Worm (Caenorhabditis elegans) whole organism, L2 larva: ENCODE data around the gene M153.3.
A peak's percentile ranks its signal among the peaks of the same experiment; 100 is the strongest.

Experiments
- F13H6.1 ChIP-seq: sonication (generic microtip); optimal IDR thresholded peaks from 2 replicates; lab custom pipeline; 2016; ENCODE audit warnings: missing genetic modification characterization, missing compliant biosample characterization
- R02D3.7 ChIP-seq: fragments of 150-350 bp; optimal IDR thresholded peaks from 2 replicates; lab custom pipeline; 2014; ENCODE audit warnings: missing biosample characterization, missing genetic modification characterization
- ZK546.5 ChIP-seq: sonication (generic microtip); optimal IDR thresholded peaks from 2 replicates; lab custom pipeline; 2017; ENCODE audit warnings: missing biosample characterization, missing genetic modification characterization
- ama-1 ChIP-seq: fragments of 150-350 bp; optimal IDR thresholded peaks from 2 replicates; lab custom pipeline; 2018; ENCODE audit warnings: inconsistent platforms
- ceh-16 ChIP-seq: fragments of 150-350 bp; optimal IDR thresholded peaks from 2 replicates; lab custom pipeline; 2014; ENCODE audit warnings: missing biosample characterization, missing genetic modification characterization
- ceh-82 ChIP-seq: fragments of 150-350 bp; optimal IDR thresholded peaks from 2 replicates; lab custom pipeline; 2014; ENCODE audit warnings: missing biosample characterization, missing genetic modification characterization
- crh-2 ChIP-seq: sonication (generic microtip); optimal IDR thresholded peaks from 2 replicates; lab custom pipeline; 2017; ENCODE audit warnings: missing biosample characterization, missing genetic modification characterization
- dmd-4 ChIP-seq: sonication (generic microtip); optimal IDR thresholded peaks from 2 replicates; lab custom pipeline; 2017; ENCODE audit warnings: missing biosample characterization, missing genetic modification characterization
- egl-27 ChIP-seq: sonication (generic microtip); optimal IDR thresholded peaks from 3 replicates; lab custom pipeline; 2017; ENCODE audit warnings: missing biosample characterization, missing genetic modification reagents, missing genetic modification characterization
- elt-1 ChIP-seq: fragments of 150-350 bp; optimal IDR thresholded peaks from 2 replicates; lab custom pipeline; 2014; ENCODE audit warnings: missing biosample characterization, missing genetic modification characterization
- elt-3 ChIP-seq: sonication (generic microtip); optimal IDR thresholded peaks from 2 replicates; lab custom pipeline; 2017; ENCODE audit warnings: missing biosample characterization, missing genetic modification characterization
- fos-1 ChIP-seq: fragments of 150-350 bp; optimal IDR thresholded peaks from 2 replicates; lab custom pipeline; 2014; ENCODE audit warnings: missing biosample characterization, missing genetic modification characterization
- gmeb-1 ChIP-seq: fragments of 150-350 bp; optimal IDR thresholded peaks from 2 replicates; lab custom pipeline; 2014; ENCODE audit warnings: missing biosample characterization, missing genetic modification characterization
- lin-11 ChIP-seq: fragments of 150-350 bp; sonication (generic microtip); optimal IDR thresholded peaks from 2 replicates; lab custom pipeline; 2014; ENCODE audit warnings: missing biosample characterization, missing genetic modification characterization, inconsistent platforms, mixed read lengths
- mab-5 ChIP-seq: fragments of 150-350 bp; optimal IDR thresholded peaks from 2 replicates; lab custom pipeline; 2014; ENCODE audit warnings: missing biosample characterization, missing genetic modification characterization
- mbf-1 ChIP-seq: sonication (generic microtip); optimal IDR thresholded peaks from 2 replicates; lab custom pipeline; 2017; ENCODE audit warnings: missing biosample characterization, missing genetic modification characterization
- mdl-1 ChIP-seq, 2 experiments: fragments of 150-350 bp in 1 of 2; sonication (generic microtip) in 1 of 2; optimal IDR thresholded peaks; 2 replicates each; lab custom pipeline; 2017; ENCODE audit warnings: missing biosample characterization in 2 of 2, missing genetic modification characterization in 2 of 2
- nhr-11 ChIP-seq: fragments of 150-350 bp; optimal IDR thresholded peaks from 2 replicates; lab custom pipeline; 2014; ENCODE audit warnings: missing biosample characterization, missing genetic modification characterization
- nhr-129 ChIP-seq: fragments of 150-350 bp; optimal IDR thresholded peaks from 2 replicates; lab custom pipeline; 2014; ENCODE audit warnings: missing biosample characterization, missing genetic modification characterization
- nhr-21 ChIP-seq: fragments of 150-350 bp; optimal IDR thresholded peaks from 2 replicates; lab custom pipeline; 2014; ENCODE audit warnings: missing biosample characterization, missing genetic modification characterization
- nhr-23 ChIP-seq: fragments of 150-350 bp; optimal IDR thresholded peaks from 2 replicates; lab custom pipeline; 2014; ENCODE audit warnings: missing biosample characterization, missing genetic modification reagents, missing genetic modification characterization
- sem-4 ChIP-seq: fragments of 150-350 bp; optimal IDR thresholded peaks from 2 replicates; lab custom pipeline; 2014; ENCODE audit warnings: missing biosample characterization, missing genetic modification reagents, missing genetic modification characterization
- skn-1 ChIP-seq: sonication (generic microtip); optimal IDR thresholded peaks from 2 replicates; lab custom pipeline; 2017; ENCODE audit warnings: missing biosample characterization, missing genetic modification characterization
- sma-9 ChIP-seq, 2 experiments: fragments of 150-350 bp in 1 of 2; sonication (generic microtip) in 1 of 2; optimal IDR thresholded peaks; 2 replicates each; lab custom pipeline; 2014 to 2016; ENCODE audit warnings: missing genetic modification characterization in 2 of 2, mild to moderate bottlenecking in 1 of 2, missing biosample characterization in 1 of 2, missing compliant biosample characterization in 1 of 2, missing genetic modification reagents in 1 of 2, moderate library complexity in 1 of 2
- unc-55 ChIP-seq: fragments of 150-350 bp; sonication (generic microtip); optimal IDR thresholded peaks from 3 replicates; lab custom pipeline; 2014; ENCODE audit warnings: missing biosample characterization, missing genetic modification reagents, missing genetic modification characterization
- unc-62 ChIP-seq: fragments of 150-350 bp; optimal IDR thresholded peaks from 2 replicates; lab custom pipeline; 2014; ENCODE audit warnings: missing biosample characterization, missing genetic modification reagents, missing genetic modification characterization
- ztf-1 ChIP-seq: fragments of 200-800 bp; sonication (Bioruptor generic); conservative IDR thresholded peaks from 2 replicates; pipeline ENCODE4 v1.3.6; 2022; ENCODE audit warnings: missing genetic modification characterization, missing compliant biosample characterization
- ztf-11 ChIP-seq: sonication (generic microtip); optimal IDR thresholded peaks from 2 replicates; lab custom pipeline; 2017; ENCODE audit warnings: missing biosample characterization, missing genetic modification characterization
- ztf-4 ChIP-seq: fragments of 150-350 bp; optimal IDR thresholded peaks from 2 replicates; lab custom pipeline; 2014; ENCODE audit warnings: missing biosample characterization, missing genetic modification characterization

M153.3 gene

DNA sequence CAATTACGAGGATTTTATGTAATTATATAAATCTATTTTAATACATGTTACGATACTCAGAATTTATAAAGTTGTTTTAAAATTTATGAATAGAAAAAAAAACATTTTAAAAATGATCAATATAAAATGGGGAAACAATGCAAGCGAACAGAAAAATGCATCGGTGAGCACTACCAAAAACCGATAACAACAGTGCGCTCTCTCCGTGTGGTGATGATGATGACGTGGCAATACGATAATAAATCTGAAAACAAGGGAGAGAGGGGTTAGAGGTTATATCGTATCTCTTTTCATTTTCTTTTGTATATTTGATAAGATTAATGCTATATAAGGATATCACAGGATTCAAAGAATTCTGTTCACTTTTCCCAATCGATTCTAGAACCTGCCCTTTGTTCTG, 3.2 kb downstream of the M153.3 start:
- TF ChIP-seq elt-1 (tag; lab: Kevin White, UChicago) (no peak), skn-1 (no peak), unc-55 (GFP tag; lab: Kevin White, UChicago) (no peak), ama-1 (lab: Kevin White, UChicago) (no peak), fos-1 (tag; lab: Kevin White, UChicago) (peak; percentile 7), ztf-4 (tag; lab: Kevin White, UChicago) (no peak), ztf-1 (GFP tag; lab: Robert Waterston, UW) (no peak), elt-3 (tag; lab: Kevin White, UChicago) (no peak), nhr-11 (tag; lab: Kevin White, UChicago) (no peak), unc-62 (GFP tag; lab: Kevin White, UChicago) (no peak), R02D3.7 (tag; lab: Kevin White, UChicago) (no peak), mab-5 (tag; lab: Kevin White, UChicago) (no peak), nhr-129 (tag; lab: Kevin White, UChicago) (no peak), dmd-4 (tag; lab: Kevin White, UChicago) (no peak), mdl-1 (tag; optimal IDR thresholded peaks at IDR 0.05; lab: Kevin White, UChicago) (no peak), sem-4 (tag; lab: Kevin White, UChicago) (no peak), crh-2 (tag; lab: Kevin White, UChicago) (peak; percentile 87)

DNA sequence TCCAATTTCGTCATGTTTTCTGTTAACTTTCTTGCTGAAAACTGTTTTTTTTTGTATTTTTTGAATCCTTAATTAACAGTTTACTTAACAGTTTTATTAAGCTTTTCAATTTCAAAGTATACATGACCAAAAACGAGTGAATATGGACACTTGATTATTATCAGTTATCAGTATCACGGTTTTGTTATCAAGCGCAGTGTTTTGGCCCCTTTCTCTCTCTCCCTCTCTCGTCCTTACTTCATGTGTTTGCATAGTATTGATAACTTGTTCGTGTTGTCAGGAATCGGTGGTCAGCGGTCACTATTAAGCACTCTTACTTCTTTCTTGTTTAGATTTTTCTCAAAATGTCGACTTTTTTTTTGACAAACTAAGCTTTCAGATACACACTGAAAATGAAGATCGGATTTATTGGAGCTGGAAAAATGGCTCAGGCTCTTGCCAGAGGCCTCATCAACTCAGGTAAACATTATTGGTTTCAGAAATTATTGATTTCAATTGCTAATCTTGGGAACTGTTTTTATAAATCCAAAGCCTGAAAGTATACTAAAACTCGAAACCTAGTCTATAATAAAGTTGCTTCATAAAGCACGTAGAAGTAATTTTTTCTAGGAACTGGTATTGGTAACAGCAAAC, 3.9 kb downstream of the M153.3 start, which contains the start of gene pycr-1:
pycr-1 (plus strand) TSS at position 380 of the 633 bp plus-strand sequence.
- peak; percentile 54 for TF ChIP-seq sma-9 (GFP tag; optimal IDR thresholded peaks at IDR 0.05; lab: Kevin White, UChicago)
- no peak for TF ChIP-seq sma-9 (tag; optimal IDR thresholded peaks at IDR 0.05; lab: Kevin White, UChicago)
- peak; percentile 3 for TF ChIP-seq F13H6.1 (tag; lab: Kevin White, UChicago)
- peak; percentile 19 for TF ChIP-seq gmeb-1
- TF ChIP-seq elt-1 (tag; lab: Kevin White, UChicago) = no peak
- peak; percentile 52 for TF ChIP-seq fos-1 (tag; lab: Kevin White, UChicago)

DNA sequence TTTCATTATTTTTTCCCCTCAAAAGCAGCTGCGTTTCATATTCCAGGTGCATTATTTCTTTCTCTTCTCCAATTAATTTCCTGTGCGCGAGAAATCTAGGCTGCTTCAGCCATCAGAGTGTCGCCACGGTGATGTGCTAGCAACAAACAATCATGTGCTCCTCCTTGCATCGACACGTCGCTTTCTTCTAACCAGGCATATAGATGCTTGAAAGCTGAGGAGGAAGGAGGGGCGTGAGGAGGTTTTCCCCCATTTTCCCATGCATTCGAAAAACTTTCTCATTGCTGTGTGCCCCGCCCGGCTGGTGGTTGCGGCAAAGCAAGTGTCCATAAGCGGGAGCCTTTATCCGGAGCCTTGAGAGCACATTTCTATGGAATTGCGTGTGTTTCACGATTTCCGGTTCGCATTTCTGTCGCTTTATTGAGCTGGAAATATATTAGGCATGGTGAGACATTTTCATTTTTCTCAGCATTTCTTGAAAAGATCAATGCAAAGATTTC, 7.0 kb downstream of the M153.3 start, which contains the start of gene znf-474:
znf-474 (plus strand) TSS at position 287 of the 500 bp plus-strand sequence.
- TF ChIP-seq ama-1 (lab: Kevin White, UChicago) = no peak
- TF ChIP-seq lin-11 (tag; lab: Kevin White, UChicago) = peak; percentile 15

DNA sequence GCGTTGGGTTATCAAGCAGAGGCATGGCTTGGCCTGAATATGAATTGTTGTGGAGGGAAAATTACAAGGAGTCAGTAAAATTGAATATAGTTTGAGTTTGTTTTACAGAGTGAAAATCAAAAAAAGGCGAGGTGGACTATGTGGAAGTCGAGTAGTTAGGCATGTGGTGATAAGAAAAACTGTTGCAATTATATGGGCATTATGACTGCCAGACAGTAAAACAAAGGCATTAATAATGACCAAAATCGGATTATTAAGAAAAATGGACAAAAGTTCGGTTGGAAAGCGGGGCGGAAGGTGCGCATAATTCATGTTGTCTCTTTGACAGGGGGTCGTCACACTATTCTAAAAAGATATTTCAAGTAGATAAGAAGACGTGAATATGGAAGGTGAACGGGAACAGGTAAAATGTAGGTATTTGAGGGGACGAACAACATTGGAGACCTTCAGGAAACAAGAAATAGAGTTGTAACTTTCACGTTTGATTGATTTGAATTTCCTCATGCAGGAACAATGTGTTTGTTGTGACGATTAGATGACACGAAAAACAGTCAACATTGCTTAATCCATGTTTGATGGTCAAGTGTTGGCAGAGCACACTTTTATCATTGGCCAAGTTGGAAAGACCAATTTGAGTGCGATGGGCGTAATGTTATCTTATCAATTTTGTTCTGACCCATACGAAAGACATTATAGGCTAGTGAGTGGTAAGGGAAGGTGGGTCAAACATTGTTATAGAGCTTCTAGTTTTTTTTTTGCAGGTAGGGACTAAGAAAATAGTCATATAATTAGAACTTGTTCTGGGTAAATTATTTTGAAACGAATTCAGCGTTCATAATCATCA, 11.6 kb downstream of the M153.3 start, which contains the start of gene mfsd-11:
mfsd-11 (minus strand) TSS at position 51 of the 844 bp plus-strand sequence.
- TF ChIP-seq fos-1 (tag; lab: Kevin White, UChicago) (peak; percentile 36), ceh-16 (tag; lab: Kevin White, UChicago) (peak; percentile 81), nhr-23 (tag; lab: Kevin White, UChicago) (no peak)

DNA sequence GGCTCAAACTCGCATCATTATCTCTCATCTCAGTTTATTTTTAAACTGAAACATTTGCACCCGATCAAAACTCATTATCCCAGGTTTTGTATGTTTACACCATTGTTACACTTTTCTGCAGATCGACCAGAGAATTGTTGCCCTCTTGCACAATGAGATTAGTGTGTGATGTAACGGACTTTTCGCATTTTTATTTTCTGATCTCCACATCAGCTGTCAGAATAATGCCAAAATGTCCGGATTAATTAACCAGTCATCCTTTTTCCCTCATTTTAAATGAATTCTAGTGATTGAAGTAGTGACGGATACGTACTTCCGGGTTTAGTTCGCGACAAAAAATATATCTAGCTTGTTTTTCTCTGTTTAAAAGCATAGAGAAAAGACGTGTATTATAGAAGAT, 16.0 kb downstream of the M153.3 start:
- TF ChIP-seq sma-9 (GFP tag; optimal IDR thresholded peaks at IDR 0.05; lab: Kevin White, UChicago) = peak; percentile 4
- no peak for TF ChIP-seq sma-9 (tag; optimal IDR thresholded peaks at IDR 0.05; lab: Kevin White, UChicago)
- TF ChIP-seq mbf-1 (tag; lab: Kevin White, UChicago) = no peak
- peak; percentile 5 for TF ChIP-seq unc-55 (GFP tag; lab: Kevin White, UChicago)
- no peak for TF ChIP-seq mab-5 (tag; lab: Kevin White, UChicago)
- TF ChIP-seq elt-3 (tag; lab: Kevin White, UChicago) = no peak
- peak; percentile 4 for TF ChIP-seq sem-4 (tag; lab: Kevin White, UChicago)
- TF ChIP-seq nhr-21 (tag; lab: Kevin White, UChicago) = no peak
- TF ChIP-seq, all 48 proteins: peak for 3

DNA sequence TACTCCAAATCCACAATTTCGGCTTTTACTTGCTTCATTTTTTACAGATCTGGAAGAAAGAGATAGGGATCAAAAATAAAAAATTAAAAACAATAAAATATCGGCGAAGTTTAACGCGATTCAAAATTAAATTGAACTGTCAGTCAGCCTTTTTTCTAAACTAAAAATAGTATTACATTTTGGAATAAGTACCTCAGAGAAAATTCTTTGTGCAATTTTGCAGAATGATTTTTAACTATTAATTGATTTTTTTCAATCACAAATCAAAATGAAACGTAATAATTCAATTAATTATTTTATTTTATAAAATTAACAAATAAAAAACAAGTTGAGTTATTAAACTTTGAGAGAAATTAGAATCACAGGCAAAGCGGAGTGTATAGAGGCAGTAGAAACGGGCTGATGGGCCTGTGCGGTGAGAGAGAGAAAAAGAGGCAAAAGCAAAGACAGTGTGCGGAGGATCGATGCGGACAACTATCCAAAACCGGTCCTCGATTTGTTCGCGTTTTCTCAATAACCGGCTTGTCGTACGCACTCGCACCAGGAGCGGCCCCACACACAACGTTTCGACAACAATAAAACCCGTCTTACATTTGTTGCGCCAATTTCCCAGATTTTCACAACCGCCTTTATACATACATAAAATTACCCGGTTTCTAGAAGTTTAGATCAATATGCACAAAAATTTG, 17.5 kb downstream of the M153.3 start, which contains the start of gene F57G12.2:
F57G12.2 (minus strand) TSS at position 51 of the 689 bp plus-strand sequence.
- no peak for TF ChIP-seq sma-9 (GFP tag; optimal IDR thresholded peaks at IDR 0.05; lab: Kevin White, UChicago)
- TF ChIP-seq sma-9 (tag; optimal IDR thresholded peaks at IDR 0.05; lab: Kevin White, UChicago) = no peak
- TF ChIP-seq lin-11 (tag; lab: Kevin White, UChicago) = no peak
- TF ChIP-seq nhr-21 (tag; lab: Kevin White, UChicago) = peak; percentile 1
- TF ChIP-seq nhr-129 (tag; lab: Kevin White, UChicago) = no peak
- TF ChIP-seq ztf-4 (tag; lab: Kevin White, UChicago) = no peak
- no peak for TF ChIP-seq R02D3.7 (tag; lab: Kevin White, UChicago)
- TF ChIP-seq ceh-82 (tag; lab: Kevin White, UChicago) = no peak
- TF ChIP-seq unc-55 (GFP tag; lab: Kevin White, UChicago) = no peak
- TF ChIP-seq ceh-16 (tag; lab: Kevin White, UChicago) = no peak
- no peak for TF ChIP-seq egl-27
- TF ChIP-seq sem-4 (tag; lab: Kevin White, UChicago) = peak; percentile 36
- TF ChIP-seq ZK546.5 (tag; lab: Kevin White, UChicago) = no peak
- peak; percentile 22 for TF ChIP-seq F13H6.1 (tag; lab: Kevin White, UChicago)
- no peak for TF ChIP-seq nhr-23 (tag; lab: Kevin White, UChicago)
- TF ChIP-seq ztf-11 (tag; lab: Kevin White, UChicago) = no peak
